Worm (Caenorhabditis elegans): ENCODE data around the gene letm-1.

Gene letm-1

DNA sequence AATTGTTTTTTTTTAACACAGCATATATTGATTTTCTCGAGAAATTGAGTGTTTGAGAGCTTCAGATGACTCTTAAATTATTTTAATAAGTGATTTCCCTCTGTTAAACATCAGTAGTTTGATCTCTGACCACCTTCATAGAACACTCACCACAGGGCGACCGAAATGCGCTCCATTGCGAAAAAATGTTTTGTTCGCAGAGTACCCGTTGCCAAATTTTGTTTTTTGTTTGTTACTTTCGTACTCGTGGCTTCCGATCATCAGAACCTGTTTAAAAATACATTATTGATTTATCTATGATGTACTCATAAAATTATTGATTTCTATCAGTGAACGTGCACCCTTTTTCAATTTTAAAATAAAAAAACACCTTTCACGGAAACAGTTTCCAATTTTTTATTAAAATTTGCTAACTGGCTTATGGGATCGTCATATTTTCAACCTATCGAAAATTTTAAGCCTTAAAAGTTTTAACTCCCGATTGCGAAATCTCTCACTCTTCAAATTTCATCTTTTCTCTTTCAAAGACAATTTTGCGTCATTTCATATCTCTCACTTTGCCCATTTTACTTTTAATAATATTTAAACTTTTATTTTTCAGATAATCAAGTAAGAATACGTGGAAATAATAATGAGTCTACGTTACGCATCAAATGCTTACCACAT is at the start of gene letm-1:
Gene letm-1 (plus strand): TSS at position 598 of the 666 bp plus-strand sequence.
- TF ChIP-seq gmeb-2 (tag; optimal IDR thresholded peaks at IDR 0.05) (no peak), tbx-2 (tag; optimal IDR thresholded peaks at IDR 0.05) (peak; percentile 11), hlh-8 (tag; optimal IDR thresholded peaks at IDR 0.05) (no peak), sox-4 (tag; optimal IDR thresholded peaks at IDR 0.05) (no peak)

- TF ChIP-seq dmd-4 (tag; optimal IDR thresholded peaks at IDR 0.05; ENCODE audit: borderline replicate concordance), result no peak
- TF ChIP-seq ahr-1 (tag; optimal IDR thresholded peaks at IDR 0.05), result no peak
- no peak for TF ChIP-seq ceh-45 (GFP tag; IDR thresholded peaks at IDR 0.05)
- no peak for TF ChIP-seq pag-3 (tag; optimal IDR thresholded peaks at IDR 0.05; ENCODE audit: borderline replicate concordance)
- TF ChIP-seq hlh-30 (tag; optimal IDR thresholded peaks at IDR 0.05; ENCODE audit: insufficient read depth), result no peak
- TF ChIP-seq tbx-7 (tag; optimal IDR thresholded peaks at IDR 0.05), result no peak
- TF ChIP-seq sox-4 (tag; optimal IDR thresholded peaks at IDR 0.05), result no peak
- TF ChIP-seq unc-55 (GFP tag; optimal IDR thresholded peaks at IDR 0.05), result no peak
- TF ChIP-seq ceh-30 (tag; optimal IDR thresholded peaks at IDR 0.05), result no peak
- TF ChIP-seq elt-4 (tag; optimal IDR thresholded peaks at IDR 0.05), result no peak
- TF ChIP-seq odd-2 (tag; optimal IDR thresholded peaks at IDR 0.05), result no peak
These were observed 49.3 kb upstream of the letm-1 start, which contains the start of gene spig-9 for ce11 chrV:13611782-13612181. Gene spig-9, minus strand, starts transcription at chrV:13611882.

DNA sequence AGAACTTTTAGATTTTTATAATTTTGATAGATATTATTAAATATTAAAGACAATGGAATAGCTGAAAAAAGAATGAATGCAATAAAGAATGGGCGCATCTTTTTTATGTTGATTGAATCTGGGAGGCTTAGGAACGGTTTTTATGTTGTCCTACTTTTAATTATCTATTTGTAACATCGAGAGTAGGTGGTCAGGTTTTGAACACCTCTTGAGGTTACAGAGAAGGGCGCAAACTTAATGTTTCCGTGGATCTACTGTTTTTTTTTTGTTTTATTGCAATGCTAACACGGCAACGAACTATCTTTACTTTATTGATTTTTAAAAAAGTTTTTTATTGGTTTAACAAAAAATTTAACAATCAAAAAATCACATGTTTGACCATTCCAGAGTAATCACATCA is 47.2 kb upstream of the letm-1 start, which contains the start of gene F53F4.7:
Gene F53F4.7 (minus strand): TSS at position 101 of the 400 bp plus-strand sequence.
- TF ChIP-seq fkh-6 (tag; optimal IDR thresholded peaks at IDR 0.05) (no peak), eyg-1 (tag; optimal IDR thresholded peaks at IDR 0.05) (no peak), fax-1 (tag; optimal IDR thresholded peaks at IDR 0.05) (no peak), ceh-48 (tag; optimal IDR thresholded peaks at IDR 0.05) (no peak), nfya-1 (tag; optimal IDR thresholded peaks at IDR 0.05) (no peak), ceh-9 (tag; optimal IDR thresholded peaks at IDR 0.05) (no peak), hlh-8 (tag; optimal IDR thresholded peaks at IDR 0.05) (no peak), sox-4 (tag; optimal IDR thresholded peaks at IDR 0.05) (no peak), pat-9 (tag; optimal IDR thresholded peaks at IDR 0.05) (no peak), F13H6.1 (tag; optimal IDR thresholded peaks at IDR 0.05) (no peak), fkh-10 (GFP tag; optimal IDR thresholded peaks at IDR 0.05) (no peak), ttx-3 (tag; optimal IDR thresholded peaks at IDR 0.05) (no peak), che-1 (tag; optimal IDR thresholded peaks at IDR 0.05) (no peak), elt-2 (tag; optimal IDR thresholded peaks at IDR 0.05) (no peak), ahr-1 (tag; optimal IDR thresholded peaks at IDR 0.05) (no peak), odd-2 (tag; optimal IDR thresholded peaks at IDR 0.05) (no peak), ama-1 (optimal IDR thresholded peaks at IDR 0.05) (no peak), C38D4.7 (GFP tag; optimal IDR thresholded peaks at IDR 0.05) (no peak), dmd-4 (tag; optimal IDR thresholded peaks at IDR 0.05; ENCODE audit: borderline replicate concordance) (no peak), ceh-6 (GFP tag; optimal IDR thresholded peaks at IDR 0.05) (no peak)

DNA sequence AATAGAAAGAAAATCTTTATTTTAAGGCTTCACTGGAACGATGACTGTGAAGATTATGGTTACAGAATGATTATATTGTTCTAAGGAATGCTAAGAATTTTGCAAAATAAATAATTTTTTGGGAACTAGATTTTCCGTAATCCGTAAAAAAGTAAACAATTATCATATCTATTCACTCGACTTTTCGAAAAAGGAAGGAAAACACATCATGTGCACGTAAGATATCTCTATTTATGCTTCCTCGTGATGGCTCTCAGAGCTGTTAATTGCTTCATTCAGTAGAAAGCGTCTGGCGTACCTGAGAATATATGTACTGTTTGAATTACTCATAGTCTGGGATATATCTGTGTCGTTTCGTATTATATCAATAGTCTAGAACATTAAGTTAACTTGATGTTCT is 41.3 kb upstream of the letm-1 start, which contains the start of gene srd-11:
Gene srd-11 (minus strand): TSS at position 101 of the 400 bp plus-strand sequence.
- TF ChIP-seq ama-1 (optimal IDR thresholded peaks at IDR 0.05) (no peak), hlh-13 (GFP tag; optimal IDR thresholded peaks at IDR 0.05) (no peak), gmeb-2 (tag; optimal IDR thresholded peaks at IDR 0.05) (no peak), Y22D7AL.16 (tag; optimal IDR thresholded peaks at IDR 0.05) (no peak), ceh-18 (tag; optimal IDR thresholded peaks at IDR 0.05) (no peak), hlh-8 (tag; optimal IDR thresholded peaks at IDR 0.05) (no peak), lin-11 (tag; optimal IDR thresholded peaks at IDR 0.05) (no peak), F13H6.1 (tag; optimal IDR thresholded peaks at IDR 0.05) (no peak), ztf-16 (tag; optimal IDR thresholded peaks at IDR 0.05) (no peak), pax-1 (tag; optimal IDR thresholded peaks at IDR 0.05) (no peak), pqm-1 (tag; optimal IDR thresholded peaks at IDR 0.05) (no peak), ceh-14 (tag; optimal IDR thresholded peaks at IDR 0.05) (no peak), ceh-22 (tag; optimal IDR thresholded peaks at IDR 0.05) (no peak), C38D4.7 (GFP tag; optimal IDR thresholded peaks at IDR 0.05) (no peak), fkh-6 (tag; optimal IDR thresholded peaks at IDR 0.05) (no peak), syd-9 (tag; optimal IDR thresholded peaks at IDR 0.05) (no peak), K09A11.1 (tag; optimal IDR thresholded peaks at IDR 0.05; ENCODE audit: insufficient read depth) (no peak)

Measured in whole organism, late embryonic.